Worm (Caenorhabditis elegans): Measurements from ENCODE around the gene T13C5.6.

DNA sequence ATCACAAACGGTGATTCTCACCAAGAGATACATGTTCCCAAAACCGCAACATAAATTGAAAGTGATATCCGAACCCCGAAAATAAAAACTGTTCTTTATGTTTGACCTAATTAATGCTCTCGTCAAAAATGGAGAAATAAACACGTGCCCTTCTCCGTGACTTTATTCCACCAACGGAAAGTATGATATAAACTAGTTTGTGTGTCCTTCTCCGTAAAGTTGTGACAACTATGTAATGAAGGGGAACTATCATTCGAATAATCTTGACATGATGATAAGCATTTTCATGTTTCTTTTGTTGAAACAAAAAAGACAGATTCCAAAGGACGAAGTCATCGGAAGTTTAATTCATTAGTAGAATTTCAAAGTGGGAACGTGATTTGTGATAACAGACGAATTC, 5.9 kb downstream of the T13C5.6 start:
- TF ChIP-seq ref-1 (GFP tag; conservative IDR thresholded peaks at IDR 0.05) (no peak), cog-1 (tag; optimal IDR thresholded peaks at IDR 0.05) (no peak), T22C8.4 (GFP tag; IDR thresholded peaks at IDR 0.05) (no peak), flt-1 (GFP tag; IDR thresholded peaks at IDR 0.05) (no peak), ztf-23 (GFP tag; IDR thresholded peaks at IDR 0.05) (no peak)

Data from whole organism, midembryonic.